Fruit fly (Drosophila melanogaster) whole organism, wandering third instar larva: ENCODE results near the gene CG13315.

ENCODE experiments used
- Abd-B ChIP-seq: fragments of >200 bp; optimal IDR thresholded peaks from 2 replicates; lab custom pipeline; 2017; ENCODE audit warnings: missing biosample characterization, missing genetic modification characterization
- CG32264 ChIP-seq: fragments of 200-800 bp; sonication (Bioruptor generic); optimal IDR thresholded peaks from 2 replicates; lab custom pipeline; 2016; ENCODE audit warnings: missing biosample characterization, missing genetic modification characterization
- CG9705 ChIP-seq: fragments of 200-800 bp; sonication (Bioruptor generic); optimal IDR thresholded peaks from 2 replicates; lab custom pipeline; 2018; ENCODE audit warnings: missing biosample characterization, mild to moderate bottlenecking, missing genetic modification characterization
- CrebA ChIP-seq: fragments of 200-800 bp; sonication (Bioruptor generic); optimal IDR thresholded peaks from 2 replicates; lab custom pipeline; 2016; ENCODE audit warnings: missing biosample characterization, mild to moderate bottlenecking, missing genetic modification characterization, borderline replicate concordance
- Dfd ChIP-seq: fragments of >200 bp; optimal IDR thresholded peaks from 2 replicates; lab custom pipeline; 2017; ENCODE audit warnings: missing biosample characterization, missing genetic modification characterization
- Dif ChIP-seq: fragments of 200-275, 200-300 bp; sonication (Bioruptor generic); optimal IDR thresholded peaks from 2 replicates; lab custom pipeline; 2018; ENCODE audit warnings: missing biosample characterization, missing genetic modification characterization; ENCODE audit not compliant: partially characterized antibody
- GATAd ChIP-seq: sonication (Bioruptor generic); optimal IDR thresholded peaks from 2 replicates; lab custom pipeline; 2016; ENCODE audit warnings: missing biosample characterization, missing genetic modification characterization
- HLH106 ChIP-seq: fragments of 200-800 bp; optimal IDR thresholded peaks from 3 replicates; lab custom pipeline; 2019; ENCODE audit warnings: missing biosample characterization, mild to moderate bottlenecking, missing genetic modification characterization, moderate library complexity
- Hnf4 ChIP-seq: fragments of 200-800 bp; sonication (Bioruptor generic); optimal IDR thresholded peaks from 2 replicates; lab custom pipeline; 2016; ENCODE audit warnings: missing biosample characterization, mild to moderate bottlenecking, missing genetic modification characterization
- Hr78 ChIP-seq: fragments of >200 bp; optimal IDR thresholded peaks from 2 replicates; lab custom pipeline; 2017; ENCODE audit warnings: missing biosample characterization, missing genetic modification characterization
- Hr83 ChIP-seq: fragments of 200-300 bp; sonication (Bioruptor generic); optimal IDR thresholded peaks from 2 replicates; lab custom pipeline; 2016; ENCODE audit warnings: missing biosample characterization, mild to moderate bottlenecking, missing genetic modification characterization, moderate library complexity; ENCODE audit not compliant: poor library complexity, severe bottlenecking
- Jra ChIP-seq: sonication (Bioruptor generic); optimal IDR thresholded peaks from 2 replicates; lab custom pipeline; 2016; ENCODE audit warnings: missing biosample characterization, missing genetic modification characterization
- Mio ChIP-seq: sonication (Bioruptor generic); optimal IDR thresholded peaks from 2 replicates; lab custom pipeline; 2016; ENCODE audit warnings: missing biosample characterization, missing genetic modification characterization
- Myc ChIP-seq: fragments of >200 bp; optimal IDR thresholded peaks from 2 replicates; lab custom pipeline; 2017
- N ChIP-seq: fragments of >200 bp; optimal IDR thresholded peaks from 2 replicates; lab custom pipeline; 2018; ENCODE audit warnings: missing biosample characterization, missing external identifiers, missing genetic modification characterization
- OdsH ChIP-seq: fragments of 200-800 bp; sonication (Bioruptor generic); optimal IDR thresholded peaks from 2 replicates; lab custom pipeline; 2016; ENCODE audit warnings: missing biosample characterization, mild to moderate bottlenecking, missing genetic modification characterization
- Rel ChIP-seq, 2 experiments: fragments of 200-800 bp; sonication (Bioruptor generic) in 1 of 2; optimal IDR thresholded peaks; 2 replicates in 1 of 2; 3 replicates in 1 of 2; lab custom pipeline; 2016 to 2019; ENCODE audit warnings: mild to moderate bottlenecking in 2 of 2, missing biosample characterization in 2 of 2, missing genetic modification characterization in 2 of 2, moderate library complexity in 1 of 2
- Sp1 ChIP-seq: fragments of 200-800 bp; sonication (Bioruptor generic); optimal IDR thresholded peaks from 3 replicates; lab custom pipeline; 2019; ENCODE audit warnings: missing biosample characterization, mild to moderate bottlenecking, missing genetic modification characterization, moderate library complexity
- Vsx2 ChIP-seq: fragments of 200-300, 225-300 bp; sonication (Bioruptor generic); optimal IDR thresholded peaks from 2 replicates; lab custom pipeline; 2018; ENCODE audit warnings: missing biosample characterization, missing genetic modification characterization; ENCODE audit not compliant: partially characterized antibody
- br ChIP-seq: fragments of 200-800 bp; sonication (Bioruptor generic); optimal IDR thresholded peaks from 2 replicates; lab custom pipeline; 2016; ENCODE audit warnings: missing biosample characterization, missing genetic modification characterization
- brk ChIP-seq: fragments of 200-800 bp; sonication (Bioruptor generic); optimal IDR thresholded peaks from 2 replicates; lab custom pipeline; 2016; ENCODE audit warnings: missing biosample characterization, mild to moderate bottlenecking, missing genetic modification characterization
- dl ChIP-seq, 2 experiments: fragments of 175-275, 200-275 bp in 1 of 2; fragments of 200-275 bp in 1 of 2; sonication (Bioruptor generic); optimal IDR thresholded peaks; lab custom pipeline; 2018; ENCODE audit warnings: mild to moderate bottlenecking in 2 of 2, missing biosample characterization in 2 of 2, missing genetic modification characterization in 2 of 2, moderate library complexity in 2 of 2; ENCODE audit not compliant: partially characterized antibody in 2 of 2, insufficient read depth in 1 of 2
- dmrt93B ChIP-seq: fragments of 200-800 bp; sonication (Bioruptor generic); optimal IDR thresholded peaks from 2 replicates; lab custom pipeline; 2018; ENCODE audit warnings: missing biosample characterization, mild to moderate bottlenecking, missing genetic modification characterization
- dsf ChIP-seq: sonication (Bioruptor generic); optimal IDR thresholded peaks from 2 replicates; lab custom pipeline; 2016; ENCODE audit warnings: missing biosample characterization, missing genetic modification characterization, borderline replicate concordance
- ey ChIP-seq: fragments of 200-800 bp; sonication (Bioruptor generic); optimal IDR thresholded peaks from 2 replicates; lab custom pipeline; 2016; ENCODE audit warnings: missing biosample characterization, missing genetic modification characterization
- foxo ChIP-seq, 2 experiments: fragments of 200-800 bp; sonication (Bioruptor generic); optimal IDR thresholded peaks; 2 replicates in 1 of 2; 3 replicates in 1 of 2; lab custom pipeline; 2016 to 2017; ENCODE audit warnings: missing biosample characterization in 2 of 2, missing genetic modification characterization in 2 of 2
- fru ChIP-seq: fragments of 200-800 bp; sonication (Bioruptor generic); optimal IDR thresholded peaks from 3 replicates; lab custom pipeline; 2016; ENCODE audit warnings: missing biosample characterization, mild to moderate bottlenecking, missing genetic modification characterization
- h ChIP-seq: fragments of 200-800 bp; sonication (Bioruptor generic); optimal IDR thresholded peaks from 3 replicates; lab custom pipeline; 2016; ENCODE audit warnings: missing biosample characterization, mild to moderate bottlenecking, missing genetic modification characterization
- jim ChIP-seq: fragments of 175-275, 200-325 bp; sonication (Bioruptor generic); optimal IDR thresholded peaks from 2 replicates; lab custom pipeline; 2016; ENCODE audit warnings: missing biosample characterization, mild to moderate bottlenecking, missing genetic modification characterization
- lola ChIP-seq: fragments of >200 bp; optimal IDR thresholded peaks from 2 replicates; lab custom pipeline; 2017; ENCODE audit warnings: missing biosample characterization, missing genetic modification characterization
- pan ChIP-seq: fragments of >200 bp; optimal IDR thresholded peaks from 2 replicates; lab custom pipeline; 2017
- psq ChIP-seq: fragments of 200-800 bp; sonication (Bioruptor generic); optimal IDR thresholded peaks from 3 replicates; lab custom pipeline; 2017; ENCODE audit warnings: missing biosample characterization, mild to moderate bottlenecking, missing genetic modification characterization, moderate library complexity
- rgr ChIP-seq: fragments of 200-800 bp; sonication (Bioruptor generic); optimal IDR thresholded peaks from 3 replicates; lab custom pipeline; 2016; ENCODE audit warnings: missing biosample characterization, mild to moderate bottlenecking, missing genetic modification characterization
- sage ChIP-seq: fragments of 200-800 bp; sonication (Bioruptor generic); optimal IDR thresholded peaks from 2 replicates; lab custom pipeline; 2016; ENCODE audit warnings: missing biosample characterization, mild to moderate bottlenecking, missing genetic modification characterization
- sv ChIP-seq: fragments of 200-800 bp; sonication (Bioruptor generic); optimal IDR thresholded peaks from 3 replicates; lab custom pipeline; 2016; ENCODE audit warnings: missing biosample characterization, missing genetic modification characterization
- tai ChIP-seq: sonication (Bioruptor generic); optimal IDR thresholded peaks from 2 replicates; lab custom pipeline; 2016; ENCODE audit warnings: missing biosample characterization, missing genetic modification characterization
- usp ChIP-seq: fragments of >200 bp; optimal IDR thresholded peaks from 2 replicates; lab custom pipeline; 2017; ENCODE audit warnings: missing biosample characterization, missing genetic modification characterization
- woc ChIP-seq: sonication (Bioruptor generic); optimal IDR thresholded peaks from 2 replicates; lab custom pipeline; 2016; ENCODE audit warnings: missing biosample characterization, mild to moderate bottlenecking, missing genetic modification characterization

CG13315 gene

dm6 chr3L:9072731-9073385 lies 23.8 kb upstream of the CG13315 start, which contains the start of the genes CG4911 and CG4942:
Gene CG4911, minus strand, starts transcription at chr3L:9072731.
Gene CG4942, plus strand, starts transcription at chr3L:9073105.
- TF ChIP-seq dsf (GFP tag; lab: Kevin White, UChicago): peak; percentile 59
- peak; percentile 80 for TF ChIP-seq HLH106 (tag; lab: Kevin White, UChicago)
- peak; percentile 65 for TF ChIP-seq GATAd (GFP tag; lab: Kevin White, UChicago)
- peak; percentile 58 for TF ChIP-seq rgr (GFP tag; lab: Kevin White, UChicago)
- peak; percentile 52 for TF ChIP-seq dmrt93B
- TF ChIP-seq h (GFP tag; lab: Kevin White, UChicago): peak; percentile 35
- no peak for TF ChIP-seq Myc (lab: Kevin White, UChicago)
- no peak for TF ChIP-seq usp (GFP tag; lab: Kevin White, UChicago)
- TF ChIP-seq Dif (GFP tag; lab: Kevin White, UChicago): no peak
- no peak for TF ChIP-seq Mio (GFP tag; lab: Kevin White, UChicago)
- TF ChIP-seq jim (GFP tag; lab: Kevin White, UChicago): no peak
- TF ChIP-seq pan (lab: Kevin White, UChicago): no peak
- TF ChIP-seq Hnf4 (GFP tag; lab: Kevin White, UChicago): peak; percentile 63
- TF ChIP-seq N (GFP tag; lab: Kevin White, UChicago): no peak
- no peak for TF ChIP-seq lola (GFP tag; lab: Kevin White, UChicago)
- TF ChIP-seq CrebA (GFP tag; lab: Kevin White, UChicago): no peak
- peak; percentile 46 for TF ChIP-seq OdsH (GFP tag; lab: Kevin White, UChicago)
- peak; percentile 54 for TF ChIP-seq Sp1 (GFP tag; lab: Kevin White, UChicago)
- TF ChIP-seq tai: peak; percentile 85
- TF ChIP-seq br (GFP tag; lab: Kevin White, UChicago): no peak
- peak; percentile 59 for TF ChIP-seq sv
- TF ChIP-seq woc (GFP tag; lab: Kevin White, UChicago): peak; percentile 41
- TF ChIP-seq Dfd (GFP tag; lab: Kevin White, UChicago): no peak
- no peak for TF ChIP-seq Hr78
- TF ChIP-seq sage (GFP tag; lab: Kevin White, UChicago): no peak
- peak; percentile 57 for TF ChIP-seq fru (GFP tag; lab: Kevin White, UChicago)
- no peak for TF ChIP-seq dl (GFP tag; optimal IDR thresholded peaks at IDR 0.05; lab: Kevin White, UChicago; ENCODE audit: insufficient read depth in 1 of 2, partially characterized antibody in 2 of 2)
- peak; percentile 57 for TF ChIP-seq CG9705 (GFP tag; lab: Kevin White, UChicago)
- no peak for TF ChIP-seq Hr83 (GFP tag; lab: Kevin White, UChicago)
- TF ChIP-seq ey (GFP tag; lab: Kevin White, UChicago): peak; percentile 72
- peak; percentile 52 for TF ChIP-seq Jra
- no peak for TF ChIP-seq Vsx2
- no peak for TF ChIP-seq CG32264 (GFP tag; lab: Kevin White, UChicago)
- peak; percentile 20 for TF ChIP-seq brk
- no peak for TF ChIP-seq Abd-B (GFP tag; lab: Kevin White, UChicago)
- TF ChIP-seq psq: peak; percentile 38
- peak in 1 of 2 experiments; percentile 57 for TF ChIP-seq foxo (GFP tag; optimal IDR thresholded peaks at IDR 0.05; lab: Kevin White, UChicago)
- TF ChIP-seq Rel (GFP tag; optimal IDR thresholded peaks at IDR 0.05; lab: Kevin White, UChicago): no peak
- no peak for TF ChIP-seq Rel (tag; optimal IDR thresholded peaks at IDR 0.05; lab: Kevin White, UChicago)
- TF ChIP-seq, all 38 proteins: peak for 19

- TF ChIP-seq lola (GFP tag; lab: Kevin White, UChicago): no peak
- no peak for TF ChIP-seq Rel (GFP tag; optimal IDR thresholded peaks at IDR 0.05; lab: Kevin White, UChicago)
- peak; percentile 84 for TF ChIP-seq Rel (tag; optimal IDR thresholded peaks at IDR 0.05; lab: Kevin White, UChicago)
- TF ChIP-seq, all 38 proteins: peak for 1
Observed at dm6 chr3L:9074285-9074684, 22.4 kb upstream of the CG13315 start, which contains the start of gene teq. Gene teq, plus strand, starts transcription at chr3L:9074643.
